Fruit fly (Drosophila melanogaster): ENCODE measurements around the gene CG42716.

The CG42716 gene

dm6 chr3L:16041260-16042079, 7.9 kb downstream of the CG42716 start:
- TF ChIP-seq Dif (GFP tag; optimal IDR thresholded peaks at IDR 0.05; ENCODE audit: partially characterized antibody): peak; percentile 61
- TF ChIP-seq Rel (GFP tag; optimal IDR thresholded peaks at IDR 0.05): no peak
- peak; percentile 46 for TF ChIP-seq Rel (tag; optimal IDR thresholded peaks at IDR 0.05)
- TF ChIP-seq Sp1 (GFP tag; optimal IDR thresholded peaks at IDR 0.05): peak; percentile 51
- TF ChIP-seq pan (optimal IDR thresholded peaks at IDR 0.05): no peak
- TF ChIP-seq usp (GFP tag; optimal IDR thresholded peaks at IDR 0.05): no peak
- TF ChIP-seq brk (GFP tag; optimal IDR thresholded peaks at IDR 0.05): peak; percentile 30
- no peak for TF ChIP-seq dmrt93B (GFP tag; optimal IDR thresholded peaks at IDR 0.05)
- TF ChIP-seq Dfd (GFP tag; optimal IDR thresholded peaks at IDR 0.05): no peak
- TF ChIP-seq fru (GFP tag; optimal IDR thresholded peaks at IDR 0.05): peak; percentile 16
- peak; percentile 32 for TF ChIP-seq psq (GFP tag; optimal IDR thresholded peaks at IDR 0.05)
- TF ChIP-seq CG32264 (GFP tag; optimal IDR thresholded peaks at IDR 0.05): no peak
- TF ChIP-seq woc (GFP tag; optimal IDR thresholded peaks at IDR 0.05): peak; percentile 23
- TF ChIP-seq Hr83 (GFP tag; optimal IDR thresholded peaks at IDR 0.05; ENCODE audit: poor library complexity, severe bottlenecking): peak; percentile 58
- TF ChIP-seq Hnf4 (GFP tag; optimal IDR thresholded peaks at IDR 0.05): peak; percentile 79
- peak in 1 of 2 experiments; percentile 5 for TF ChIP-seq dl (GFP tag; optimal IDR thresholded peaks at IDR 0.05; ENCODE audit: insufficient read depth in 1 of 2, partially characterized antibody in 2 of 2)
- no peak for TF ChIP-seq br (GFP tag; optimal IDR thresholded peaks at IDR 0.05)

dm6 chr3L:16042080-16042344, 8.4 kb downstream of the CG42716 start:
- no peak for TF ChIP-seq dsf (GFP tag; optimal IDR thresholded peaks at IDR 0.05; ENCODE audit: borderline replicate concordance)
- no peak for TF ChIP-seq tai (GFP tag; optimal IDR thresholded peaks at IDR 0.05)
- TF ChIP-seq dmrt93B (GFP tag; optimal IDR thresholded peaks at IDR 0.05): no peak
- no peak for TF ChIP-seq OdsH (GFP tag; optimal IDR thresholded peaks at IDR 0.05)
- no peak for TF ChIP-seq Vsx2 (GFP tag; optimal IDR thresholded peaks at IDR 0.05; ENCODE audit: partially characterized antibody)
- no peak for TF ChIP-seq psq (GFP tag; optimal IDR thresholded peaks at IDR 0.05)
- TF ChIP-seq HLH106 (tag; optimal IDR thresholded peaks at IDR 0.05): no peak
- TF ChIP-seq Hnf4 (GFP tag; optimal IDR thresholded peaks at IDR 0.05): no peak
- TF ChIP-seq woc (GFP tag; optimal IDR thresholded peaks at IDR 0.05): no peak
- TF ChIP-seq rgr (GFP tag; optimal IDR thresholded peaks at IDR 0.05): no peak
- no peak for TF ChIP-seq Mio (GFP tag; optimal IDR thresholded peaks at IDR 0.05)
- no peak for TF ChIP-seq usp (GFP tag; optimal IDR thresholded peaks at IDR 0.05)
- TF ChIP-seq fru (GFP tag; optimal IDR thresholded peaks at IDR 0.05): no peak
- TF ChIP-seq sv (GFP tag; optimal IDR thresholded peaks at IDR 0.05): no peak
- no peak for TF ChIP-seq CrebA (GFP tag; optimal IDR thresholded peaks at IDR 0.05; ENCODE audit: borderline replicate concordance)
- TF ChIP-seq Dif (GFP tag; optimal IDR thresholded peaks at IDR 0.05; ENCODE audit: partially characterized antibody): no peak
- no peak for TF ChIP-seq Dfd (GFP tag; optimal IDR thresholded peaks at IDR 0.05)
- TF ChIP-seq GATAd (GFP tag; optimal IDR thresholded peaks at IDR 0.05): no peak
- no peak for TF ChIP-seq jim (GFP tag; optimal IDR thresholded peaks at IDR 0.05)
- TF ChIP-seq pan (optimal IDR thresholded peaks at IDR 0.05): no peak

- TF ChIP-seq Rel (GFP tag; optimal IDR thresholded peaks at IDR 0.05): no peak
- no peak for TF ChIP-seq Rel (tag; optimal IDR thresholded peaks at IDR 0.05)
- TF ChIP-seq Sp1 (GFP tag; optimal IDR thresholded peaks at IDR 0.05): no peak
- TF ChIP-seq lola (GFP tag; optimal IDR thresholded peaks at IDR 0.05): no peak
- peak; percentile 35 for TF ChIP-seq Hr83 (GFP tag; optimal IDR thresholded peaks at IDR 0.05; ENCODE audit: poor library complexity, severe bottlenecking)
- TF ChIP-seq Dif (GFP tag; optimal IDR thresholded peaks at IDR 0.05; ENCODE audit: partially characterized antibody): no peak
- TF ChIP-seq sage (GFP tag; optimal IDR thresholded peaks at IDR 0.05): no peak
- no peak for TF ChIP-seq woc (GFP tag; optimal IDR thresholded peaks at IDR 0.05)
- no peak for TF ChIP-seq pan (optimal IDR thresholded peaks at IDR 0.05)
- TF ChIP-seq CrebA (GFP tag; optimal IDR thresholded peaks at IDR 0.05; ENCODE audit: borderline replicate concordance): peak; percentile 25
- TF ChIP-seq dl (GFP tag; optimal IDR thresholded peaks at IDR 0.05; ENCODE audit: insufficient read depth in 1 of 2, partially characterized antibody in 2 of 2): peak in 1 of 2 experiments; percentile 3
- no peak for TF ChIP-seq usp (GFP tag; optimal IDR thresholded peaks at IDR 0.05)
- TF ChIP-seq fru (GFP tag; optimal IDR thresholded peaks at IDR 0.05): peak; percentile 35
Observed at dm6 chr3L:16042640-16043039, 9.1 kb downstream of the CG42716 start.

- TF ChIP-seq Dfd (GFP tag; optimal IDR thresholded peaks at IDR 0.05): peak; percentile 62
- no peak for TF ChIP-seq N (GFP tag; optimal IDR thresholded peaks at IDR 0.05)
- TF ChIP-seq usp (GFP tag; optimal IDR thresholded peaks at IDR 0.05): no peak
- no peak for TF ChIP-seq Abd-B (GFP tag; optimal IDR thresholded peaks at IDR 0.05)
- TF ChIP-seq pan (optimal IDR thresholded peaks at IDR 0.05): no peak
- TF ChIP-seq sage (GFP tag; optimal IDR thresholded peaks at IDR 0.05): no peak
- no peak for TF ChIP-seq CrebA (GFP tag; optimal IDR thresholded peaks at IDR 0.05; ENCODE audit: borderline replicate concordance)
- peak; percentile 57 for TF ChIP-seq Vsx2 (GFP tag; optimal IDR thresholded peaks at IDR 0.05; ENCODE audit: partially characterized antibody)
- no peak for TF ChIP-seq dsf (GFP tag; optimal IDR thresholded peaks at IDR 0.05; ENCODE audit: borderline replicate concordance)
- TF ChIP-seq rgr (GFP tag; optimal IDR thresholded peaks at IDR 0.05): peak; percentile 64
- TF ChIP-seq br (GFP tag; optimal IDR thresholded peaks at IDR 0.05): no peak
- TF ChIP-seq HLH106 (tag; optimal IDR thresholded peaks at IDR 0.05): peak; percentile 86
- peak; percentile 70 for TF ChIP-seq CG9705 (GFP tag; optimal IDR thresholded peaks at IDR 0.05)
- TF ChIP-seq Jra (GFP tag; optimal IDR thresholded peaks at IDR 0.05): peak; percentile 1
- peak; percentile 74 for TF ChIP-seq fru (GFP tag; optimal IDR thresholded peaks at IDR 0.05)
- TF ChIP-seq Hnf4 (GFP tag; optimal IDR thresholded peaks at IDR 0.05): peak; percentile 22
- no peak for TF ChIP-seq Hr83 (GFP tag; optimal IDR thresholded peaks at IDR 0.05; ENCODE audit: poor library complexity, severe bottlenecking)
- TF ChIP-seq jim (GFP tag; optimal IDR thresholded peaks at IDR 0.05): no peak
- no peak for TF ChIP-seq Mio (GFP tag; optimal IDR thresholded peaks at IDR 0.05)
- TF ChIP-seq ey (GFP tag; optimal IDR thresholded peaks at IDR 0.05): peak; percentile 33
- peak; percentile 10 for TF ChIP-seq tai (GFP tag; optimal IDR thresholded peaks at IDR 0.05)
- TF ChIP-seq foxo (GFP tag; optimal IDR thresholded peaks at IDR 0.05): peak in 1 of 2 experiments; percentile 72
- TF ChIP-seq woc (GFP tag; optimal IDR thresholded peaks at IDR 0.05): peak; percentile 28
- TF ChIP-seq brk (GFP tag; optimal IDR thresholded peaks at IDR 0.05): no peak
Observed at dm6 chr3L:16043045-16043781, 9.6 kb downstream of the CG42716 start.

Measured in whole organism, wandering third instar larva.